Worm (Caenorhabditis elegans) whole organism, L1 larva: ENCODE data around the gene T06D4.2.

Experiments
- C04F5.9 ChIP-seq: sonication (generic microtip); optimal IDR thresholded peaks from 2 replicates; lab custom pipeline; 2016; ENCODE audit warnings: missing genetic modification characterization, missing compliant biosample characterization
- F16B12.6 ChIP-seq: fragments of 150-350 bp; optimal IDR thresholded peaks from 2 replicates; lab custom pipeline; 2014; ENCODE audit warnings: missing biosample characterization, missing genetic modification characterization
- Y116A8C.19 ChIP-seq: sonication (generic microtip); optimal IDR thresholded peaks from 2 replicates; lab custom pipeline; 2016; ENCODE audit warnings: missing compliant biosample characterization, missing genetic modification characterization, borderline replicate concordance
- ceh-63 ChIP-seq: fragments of 200-800 bp; sonication (Bioruptor generic); optimal IDR thresholded peaks from 2 replicates; lab custom pipeline; 2018; ENCODE audit warnings: mild to moderate bottlenecking, missing genetic modification characterization, missing compliant biosample characterization
- ceh-90 ChIP-seq: sonication (generic microtip); optimal IDR thresholded peaks from 2 replicates; lab custom pipeline; 2016; ENCODE audit warnings: missing genetic modification characterization, missing compliant biosample characterization
- efl-1 ChIP-seq, 4 experiments: fragments of 150-350 bp; optimal IDR thresholded peaks in 3 of 4; peaks in 1 of 4; 1 replicate in 1 of 4; 2 replicates in 3 of 4; lab custom pipeline; 2014; ENCODE audit warnings: missing biosample characterization in 2 of 4, missing genetic modification characterization in 2 of 4, missing genetic modification reagents in 2 of 4
- egl-27 ChIP-seq, 2 experiments: fragments of 150-350 bp in 1 of 2; sonication (generic microtip); optimal IDR thresholded peaks; 3 replicates each; lab custom pipeline; 2017 to 2018; ENCODE audit warnings: missing biosample characterization in 2 of 2, missing genetic modification characterization in 2 of 2, missing genetic modification reagents in 2 of 2
- elt-2 ChIP-seq: sonication (generic microtip); optimal IDR thresholded peaks from 2 replicates; lab custom pipeline; 2016; ENCODE audit warnings: missing genetic modification characterization, mild to moderate bottlenecking, inconsistent platforms, missing compliant biosample characterization, missing genetic modification reagents
- elt-3 ChIP-seq, 6 experiments: fragments of 150-350 bp in 1 of 6; sonication (generic microtip); optimal IDR thresholded peaks; 2 replicates each; lab custom pipeline; 2017 to 2018; ENCODE audit warnings: missing biosample characterization in 6 of 6, missing genetic modification characterization in 6 of 6, inconsistent platforms in 1 of 6
- fkh-8 ChIP-seq: sonication (generic microtip); optimal IDR thresholded peaks from 2 replicates; lab custom pipeline; 2016; ENCODE audit warnings: mild to moderate bottlenecking, missing genetic modification characterization, missing compliant biosample characterization
- hlh-17 ChIP-seq: fragments of 200-800 bp; sonication (Bioruptor generic); optimal IDR thresholded peaks from 2 replicates; lab custom pipeline; 2018; ENCODE audit warnings: missing genetic modification characterization, mild to moderate bottlenecking, missing compliant biosample characterization, moderate library complexity, borderline replicate concordance
- irx-1 ChIP-seq: sonication (generic microtip); optimal IDR thresholded peaks from 2 replicates; lab custom pipeline; 2016; ENCODE audit warnings: missing genetic modification characterization, missing compliant biosample characterization
- isw-1 ChIP-seq: fragments of 200-800 bp; sonication (Bioruptor generic); IDR thresholded peaks from 2 replicates; pipeline ENCODE4 v1.3.6; 2022; ENCODE audit warnings: missing genetic modification characterization, missing compliant biosample characterization
- jun-1 ChIP-seq: fragments of 150-350 bp; optimal IDR thresholded peaks from 2 replicates; lab custom pipeline; 2014; ENCODE audit warnings: missing biosample characterization, missing genetic modification reagents, missing genetic modification characterization
- lin-14 ChIP-seq: fragments of 200-800 bp; sonication (Bioruptor generic); optimal IDR thresholded peaks from 2 replicates; lab custom pipeline; 2018; ENCODE audit warnings: mild to moderate bottlenecking, missing genetic modification characterization, moderate library complexity, missing compliant biosample characterization
- lin-15B ChIP-seq: fragments of 150-350 bp; sonication (generic microtip); optimal IDR thresholded peaks from 3 replicates; lab custom pipeline; 2014; ENCODE audit warnings: missing biosample characterization, missing genetic modification characterization
- lin-35 ChIP-seq, 2 experiments: fragments of 150-350 bp; optimal IDR thresholded peaks; 2 replicates each; lab custom pipeline; 2014; ENCODE audit warnings: missing biosample characterization in 2 of 2, missing genetic modification characterization in 2 of 2, missing genetic modification reagents in 2 of 2
- lin-39 ChIP-seq: fragments of 150-350 bp; optimal IDR thresholded peaks from 2 replicates; lab custom pipeline; 2014; ENCODE audit warnings: missing biosample characterization, missing genetic modification reagents, missing genetic modification characterization
- lir-3 ChIP-seq: sonication (generic microtip); optimal IDR thresholded peaks from 2 replicates; lab custom pipeline; 2016; ENCODE audit warnings: mild to moderate bottlenecking, missing genetic modification characterization, moderate library complexity, missing compliant biosample characterization; ENCODE audit not compliant: poor library complexity
- lsy-2 ChIP-seq, 2 experiments: fragments of 150-350 bp; optimal IDR thresholded peaks; 2 replicates each; lab custom pipeline; 2014; ENCODE audit warnings: missing biosample characterization in 2 of 2, missing genetic modification characterization in 2 of 2
- mab-9 ChIP-seq: fragments of 200-800 bp; sonication (Bioruptor generic); IDR thresholded peaks from 2 replicates; pipeline ENCODE4 v1.3.6; 2022; ENCODE audit warnings: missing genetic modification reagents, missing genetic modification characterization, missing compliant biosample characterization
- mef-2 ChIP-seq: fragments of 150-350 bp; optimal IDR thresholded peaks from 2 replicates; lab custom pipeline; 2014; ENCODE audit warnings: missing biosample characterization, missing genetic modification characterization
- nhr-12 ChIP-seq: sonication (generic microtip); optimal IDR thresholded peaks from 2 replicates; lab custom pipeline; 2017; ENCODE audit warnings: missing biosample characterization, missing genetic modification characterization
- nhr-20 ChIP-seq: sonication (generic microtip); optimal IDR thresholded peaks from 2 replicates; lab custom pipeline; 2016; ENCODE audit warnings: mild to moderate bottlenecking, missing genetic modification characterization, missing compliant biosample characterization
- nhr-237 ChIP-seq: fragments of 150-350 bp; optimal IDR thresholded peaks from 2 replicates; lab custom pipeline; 2014; ENCODE audit warnings: missing biosample characterization, missing genetic modification characterization
- nhr-28 ChIP-seq: fragments of 150-350 bp; optimal IDR thresholded peaks from 2 replicates; lab custom pipeline; 2014; ENCODE audit warnings: missing biosample characterization, missing genetic modification characterization
- nhr-84 ChIP-seq: sonication (generic microtip); optimal IDR thresholded peaks from 2 replicates; lab custom pipeline; 2017; ENCODE audit warnings: missing biosample characterization, missing genetic modification characterization
- pag-3 ChIP-seq: sonication (generic microtip); optimal IDR thresholded peaks from 2 replicates; lab custom pipeline; 2017; ENCODE audit warnings: missing genetic modification characterization, mild to moderate bottlenecking, missing compliant biosample characterization, antibody characterized with exemption, borderline replicate concordance; ENCODE audit not compliant: insufficient read depth
- pax-3 ChIP-seq: fragments of 200-800 bp; sonication (Bioruptor generic); optimal IDR thresholded peaks from 2 replicates; lab custom pipeline; 2018; ENCODE audit warnings: mild to moderate bottlenecking, missing genetic modification characterization, moderate library complexity, missing compliant biosample characterization
- pqm-1 ChIP-seq: sonication (generic microtip); optimal IDR thresholded peaks from 3 replicates; lab custom pipeline; 2017; ENCODE audit warnings: missing biosample characterization, missing genetic modification characterization
- rnt-1 ChIP-seq: sonication (generic microtip); optimal IDR thresholded peaks from 2 replicates; lab custom pipeline; 2016; ENCODE audit warnings: mild to moderate bottlenecking, missing genetic modification characterization, moderate library complexity, missing compliant biosample characterization
- snpc-4 ChIP-seq: fragments of 150-350 bp; optimal IDR thresholded peaks from 2 replicates; lab custom pipeline; 2014; ENCODE audit warnings: missing biosample characterization, missing genetic modification characterization
- snu-23 ChIP-seq: sonication (generic microtip); optimal IDR thresholded peaks from 2 replicates; lab custom pipeline; 2016; ENCODE audit warnings: missing genetic modification characterization, missing compliant biosample characterization
- sptf-1 ChIP-seq: fragments of 150-350 bp; optimal IDR thresholded peaks from 2 replicates; lab custom pipeline; 2014; ENCODE audit warnings: missing biosample characterization, missing genetic modification characterization
- vab-15 ChIP-seq: sonication (generic microtip); optimal IDR thresholded peaks from 2 replicates; lab custom pipeline; 2017; ENCODE audit warnings: missing genotype, mild to moderate bottlenecking, missing genetic modification characterization, missing compliant biosample characterization
- zag-1 ChIP-seq: fragments of 150-350 bp; optimal IDR thresholded peaks from 2 replicates; lab custom pipeline; 2014; ENCODE audit warnings: missing biosample characterization, missing genetic modification characterization
- ztf-11 ChIP-seq, 2 experiments: sonication (generic microtip); optimal IDR thresholded peaks; 2 replicates each; lab custom pipeline; 2016 to 2017; ENCODE audit warnings: missing genetic modification characterization in 2 of 2, missing biosample characterization in 1 of 2, missing compliant biosample characterization in 1 of 2

T06D4.2 gene

ce11 chrII:3370061-3370460, 15.6 kb downstream of the T06D4.2 start, which contains the start of gene Y49F6C.8:
Y49F6C.8 (minus strand) TSS chrII:3370111.
- TF ChIP-seq efl-1 (optimal IDR thresholded peaks at IDR 0.05; lab: Kevin White, UChicago) (no peak), efl-1 (GFP tag; optimal IDR thresholded peaks at IDR 0.05 in 1 of 2; lab: Kevin White, UChicago) (peak in 1 of 2 experiments; percentile 33), zag-1 (tag; lab: Kevin White, UChicago) (no peak), rnt-1 (tag; lab: Kevin White, UChicago) (peak; percentile 4), snpc-4 (tag; lab: Kevin White, UChicago) (no peak), mef-2 (no peak), lsy-2 (tag; optimal IDR thresholded peaks at IDR 0.05; lab: Kevin White, UChicago) (peak; percentile 38 to 50)

- TF ChIP-seq lin-39 (no peak), ztf-11 (tag; optimal IDR thresholded peaks at IDR 0.05; lab: Kevin White, UChicago) (no peak), ceh-90 (no peak), mef-2 (no peak), nhr-12 (no peak), pqm-1 (no peak), elt-3 (tag; optimal IDR thresholded peaks at IDR 0.05; lab: Kevin White, UChicago) (no peak), C04F5.9 (no peak), pag-3 (no peak), ceh-63 (GFP tag; lab: Kevin White, UChicago) (no peak), vab-15 (no peak), elt-2 (tag; lab: Kevin White, UChicago) (no peak), nhr-237 (tag; lab: Kevin White, UChicago) (no peak), jun-1 (tag; lab: Kevin White, UChicago) (no peak), pax-3 (tag; lab: Kevin White, UChicago) (no peak), nhr-84 (no peak), nhr-28 (tag; lab: Kevin White, UChicago) (no peak)
Measured at ce11 chrII:3368097-3368496, 17.6 kb downstream of the T06D4.2 start, which contains the start of gene Y49F6C.7. Y49F6C.7 (minus strand) TSS chrII:3368197.

- TF ChIP-seq sptf-1 (tag; lab: Kevin White, UChicago) (no peak), Y116A8C.19 (tag; lab: Kevin White, UChicago) (no peak), lin-14 (GFP tag; lab: Kevin White, UChicago) (no peak), elt-3 (tag; optimal IDR thresholded peaks at IDR 0.05; lab: Kevin White, UChicago) (no peak), hlh-17 (GFP tag; lab: Kevin White, UChicago) (no peak), jun-1 (tag; lab: Kevin White, UChicago) (no peak)
Measured at ce11 chrII:3367100-3367499, 18.6 kb downstream of the T06D4.2 start, which contains the start of gene Y49F6C.6. Y49F6C.6 (minus strand) TSS chrII:3367200.

- TF ChIP-seq lin-35 (GFP tag; optimal IDR thresholded peaks at IDR 0.05; lab: Kevin White, UChicago) (no peak), zag-1 (tag; lab: Kevin White, UChicago) (no peak), jun-1 (tag; lab: Kevin White, UChicago) (no peak), sptf-1 (tag; lab: Kevin White, UChicago) (no peak), nhr-28 (tag; lab: Kevin White, UChicago) (no peak), lir-3 (tag; lab: Kevin White, UChicago) (no peak), F16B12.6 (tag; lab: Kevin White, UChicago) (no peak), efl-1 (optimal IDR thresholded peaks at IDR 0.05; lab: Kevin White, UChicago) (no peak), efl-1 (GFP tag; optimal IDR thresholded peaks at IDR 0.05 in 1 of 2; lab: Kevin White, UChicago) (no peak), irx-1 (tag; lab: Kevin White, UChicago) (no peak), mab-9 (GFP tag; lab: Robert Waterston, UW) (no peak), lsy-2 (tag; optimal IDR thresholded peaks at IDR 0.05; lab: Kevin White, UChicago) (no peak), fkh-8 (tag; lab: Kevin White, UChicago) (no peak), nhr-20 (tag; lab: Kevin White, UChicago) (no peak), egl-27 (tag; optimal IDR thresholded peaks at IDR 0.05; lab: Kevin White, UChicago) (no peak), snu-23 (GFP tag; lab: Kevin White, UChicago) (no peak), rnt-1 (tag; lab: Kevin White, UChicago) (no peak), elt-3 (tag; optimal IDR thresholded peaks at IDR 0.05; lab: Kevin White, UChicago) (no peak), lin-15B (tag; lab: Kevin White, UChicago) (no peak), isw-1 (GFP tag; lab: Robert Waterston, UW) (no peak), C04F5.9 (no peak)
Measured at ce11 chrII:3358834-3359233, 26.9 kb downstream of the T06D4.2 start, which contains the start of the genes lido-14 and bath-27. lido-14 (plus strand) TSS chrII:3359134. bath-27 (plus strand) TSS chrII:3359139.
